Worm (Caenorhabditis elegans) whole organism, early embryonic: ENCODE measurements around the gene W06G6.9.
A peak's percentile ranks its signal among the peaks of the same experiment; 100 is the strongest.

ENCODE experiments used
- B0310.2 ChIP-seq: sonication (generic microtip); optimal IDR thresholded peaks from 2 replicates; lab custom pipeline; 2016; ENCODE audit warnings: mild to moderate bottlenecking, missing genetic modification characterization, missing compliant biosample characterization
- F13C5.2 ChIP-seq: sonication (generic microtip); optimal IDR thresholded peaks from 2 replicates; lab custom pipeline; 2017; ENCODE audit warnings: mild to moderate bottlenecking, missing genetic modification characterization, inconsistent platforms, missing compliant biosample characterization
- aly-1 ChIP-seq: sonication (generic microtip); optimal IDR thresholded peaks from 2 replicates; lab custom pipeline; 2016; ENCODE audit warnings: missing genetic modification characterization, missing compliant biosample characterization
- ama-1 ChIP-seq: fragments of 150-350 bp; optimal IDR thresholded peaks from 2 replicates; lab custom pipeline; 2014
- ceh-13 ChIP-seq: fragments of 200-800 bp; sonication (Bioruptor generic); optimal IDR thresholded peaks from 2 replicates; lab custom pipeline; 2018; ENCODE audit warnings: mild to moderate bottlenecking, missing genetic modification characterization, missing compliant biosample characterization
- ceh-36 ChIP-seq: sonication (generic microtip); optimal IDR thresholded peaks from 2 replicates; lab custom pipeline; 2016; ENCODE audit warnings: missing genetic modification characterization, inconsistent platforms, missing compliant biosample characterization
- ets-7 ChIP-seq: sonication (generic microtip); optimal IDR thresholded peaks from 2 replicates; lab custom pipeline; 2016; ENCODE audit warnings: missing genotype, missing genetic modification characterization, missing compliant biosample characterization
- flt-1 ChIP-seq: fragments of 200-800 bp; sonication (Bioruptor generic); IDR thresholded peaks from 2 replicates; pipeline ENCODE4 v1.3.6; 2022; ENCODE audit warnings: missing genetic modification characterization, missing compliant biosample characterization
- hmbx-1 ChIP-seq: sonication (generic microtip); optimal IDR thresholded peaks from 2 replicates; lab custom pipeline; 2016; ENCODE audit warnings: mild to moderate bottlenecking, missing genetic modification characterization, missing compliant biosample characterization
- hmg-4 ChIP-seq: fragments of 200-800 bp; sonication (Bioruptor generic); optimal IDR thresholded peaks from 2 replicates; lab custom pipeline; 2018; ENCODE audit warnings: mild to moderate bottlenecking, missing genetic modification characterization, missing compliant biosample characterization
- hnd-1 ChIP-seq: sonication (generic microtip); optimal IDR thresholded peaks from 2 replicates; lab custom pipeline; 2016; ENCODE audit warnings: missing genetic modification characterization, missing compliant biosample characterization
- pes-1 ChIP-seq: fragments of 200-800 bp; sonication (Bioruptor generic); IDR thresholded peaks from 2 replicates; pipeline ENCODE4 v1.3.6; 2022; ENCODE audit warnings: missing genetic modification reagents, missing genetic modification characterization, missing compliant biosample characterization
- scrt-1 ChIP-seq: fragments of 200-800 bp; sonication (Bioruptor generic); IDR thresholded peaks from 2 replicates; pipeline ENCODE4 v1.3.6; 2022; ENCODE audit warnings: missing genetic modification characterization, missing compliant biosample characterization
- sea-1 ChIP-seq: fragments of 200-800 bp; sonication (Bioruptor generic); conservative IDR thresholded peaks from 2 replicates; pipeline ENCODE4 v1.3.6; 2022; ENCODE audit warnings: missing genetic modification characterization, missing compliant biosample characterization
- tbx-11 ChIP-seq: fragments of 200-800 bp; sonication (Bioruptor generic); IDR thresholded peaks from 2 replicates; pipeline ENCODE4 v1.3.6; 2022; ENCODE audit warnings: missing genetic modification characterization, missing compliant biosample characterization
- tbx-37 ChIP-seq: fragments of 200-800 bp; sonication (Bioruptor generic); conservative IDR thresholded peaks from 2 replicates; pipeline ENCODE4 v1.3.6; 2022; ENCODE audit warnings: missing genetic modification reagents, missing genetic modification characterization, missing compliant biosample characterization
- tra-4 ChIP-seq: sonication (generic microtip); optimal IDR thresholded peaks from 2 replicates; lab custom pipeline; 2017; ENCODE audit warnings: missing genetic modification characterization, missing compliant biosample characterization

W06G6.9 gene

DNA sequence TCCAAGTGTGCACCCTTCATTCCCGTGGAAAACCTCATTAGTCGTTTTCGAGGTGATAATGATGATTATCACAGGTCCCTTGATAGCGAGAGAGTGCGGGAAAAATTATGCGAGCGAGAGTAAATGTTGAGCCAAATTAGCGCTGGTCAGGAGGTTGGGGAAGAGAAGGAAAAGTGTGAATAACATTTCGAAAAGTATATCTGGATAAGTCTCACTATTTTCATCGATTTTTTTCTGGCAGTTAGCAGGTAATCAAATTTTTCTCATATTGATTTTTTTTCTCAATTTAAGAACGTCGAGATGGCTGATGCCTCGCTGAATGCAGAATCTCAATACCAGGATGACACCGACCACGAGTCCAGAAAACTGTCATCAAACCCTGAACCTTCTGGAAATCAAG is 17.3 kb downstream of the W06G6.9 start, which contains the start of gene W06G6.2:
Gene W06G6.2 (plus strand): TSS at position 301 of the 400 bp plus-strand sequence.
- no peak for TF ChIP-seq ceh-13 (GFP tag; lab: Kevin White, UChicago)
- no peak for TF ChIP-seq aly-1 (tag; lab: Kevin White, UChicago)
- TF ChIP-seq ama-1: no peak
- no peak for TF ChIP-seq ceh-36
- no peak for TF ChIP-seq tbx-37
- TF ChIP-seq tra-4: no peak
- no peak for TF ChIP-seq hnd-1 (tag; lab: Kevin White, UChicago)
- TF ChIP-seq ets-7: no peak
- no peak for TF ChIP-seq hmg-4 (GFP tag; lab: Kevin White, UChicago)
- TF ChIP-seq B0310.2 (tag; lab: Kevin White, UChicago): no peak

DNA sequence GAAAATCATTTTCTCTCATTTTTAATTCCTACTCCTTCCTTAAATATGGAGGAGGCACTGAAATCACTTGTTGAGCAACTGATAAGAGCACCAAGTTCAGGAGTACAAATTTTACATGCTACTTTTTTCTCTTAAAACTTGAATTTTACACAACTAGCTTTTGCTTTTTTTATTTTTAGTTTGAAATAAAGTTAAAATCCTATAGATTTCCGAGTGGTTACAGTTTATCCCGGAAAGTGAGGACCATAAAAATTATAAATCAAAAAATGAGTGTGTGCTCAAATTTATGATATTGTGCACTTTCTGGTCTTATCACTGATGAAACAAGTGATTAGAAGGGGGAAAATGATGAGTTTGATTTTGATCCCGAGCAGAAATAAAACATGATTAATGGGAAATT is 18.3 kb downstream of the W06G6.9 start, which contains the start of gene oac-53:
Gene oac-53 (minus strand): TSS at position 9 of the 400 bp plus-strand sequence.
- TF ChIP-seq flt-1 (GFP tag; lab: Robert Waterston, UW): no peak
- TF ChIP-seq sea-1 (GFP tag; lab: Robert Waterston, UW): no peak
- no peak for TF ChIP-seq scrt-1 (GFP tag; lab: Robert Waterston, UW)
- TF ChIP-seq tra-4: no peak
- TF ChIP-seq pes-1 (GFP tag; lab: Robert Waterston, UW): no peak
- no peak for TF ChIP-seq hmg-4 (GFP tag; lab: Kevin White, UChicago)
- no peak for TF ChIP-seq ama-1
- no peak for TF ChIP-seq aly-1 (tag; lab: Kevin White, UChicago)
- no peak for TF ChIP-seq ets-7
- no peak for TF ChIP-seq hnd-1 (tag; lab: Kevin White, UChicago)

DNA sequence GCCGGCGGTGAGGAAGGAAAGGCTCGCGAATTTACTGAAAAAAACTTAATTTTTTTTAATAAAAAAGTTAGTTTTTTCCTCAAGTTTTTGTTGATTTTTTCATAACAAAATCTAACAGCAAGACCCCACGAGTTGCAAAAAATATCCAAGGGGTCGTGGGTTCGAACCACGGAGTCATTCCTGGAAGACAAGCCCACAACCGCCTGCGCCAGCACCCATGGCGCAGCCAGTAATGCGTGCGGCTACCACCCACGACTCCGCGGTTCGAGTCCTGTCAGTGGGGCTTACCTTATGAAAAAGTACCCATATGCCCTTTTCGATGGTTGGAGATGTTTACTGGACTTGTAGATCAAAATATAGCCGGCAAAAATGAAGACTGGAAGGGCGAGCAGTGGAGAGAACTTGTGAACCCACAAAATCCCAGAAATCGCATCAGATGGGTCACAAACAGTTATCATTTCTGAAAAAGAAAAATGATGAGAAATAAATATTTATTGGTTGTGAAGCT is 23.5 kb downstream of the W06G6.9 start, which contains the start of gene Y70C5A.2:
Gene Y70C5A.2 (minus strand): TSS at position 458 of the 508 bp plus-strand sequence.
- TF ChIP-seq tbx-11 (GFP tag; lab: Robert Waterston, UW) (no peak), ets-7 (no peak)

DNA sequence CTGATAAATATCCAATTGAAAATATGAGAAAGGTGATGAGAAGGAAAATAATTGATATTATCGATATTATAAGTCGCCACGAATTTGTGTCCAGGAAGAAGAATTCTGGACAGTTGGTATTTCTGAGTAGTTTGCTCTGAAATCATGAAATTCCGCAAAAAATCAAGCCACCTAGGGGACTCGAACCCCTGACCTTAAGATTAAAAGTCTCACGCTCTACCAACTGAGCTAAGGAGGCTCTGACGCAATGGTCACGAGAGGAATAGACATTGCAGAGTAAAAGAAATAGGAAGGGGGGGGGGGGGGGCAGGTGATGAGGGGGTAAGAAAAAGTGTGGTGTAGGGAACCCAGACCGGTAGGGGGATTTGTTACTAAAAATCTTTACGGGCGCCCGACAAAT is 24.4 kb downstream of the W06G6.9 start:
- TF ChIP-seq hnd-1 (tag; lab: Kevin White, UChicago): no peak
- TF ChIP-seq aly-1 (tag; lab: Kevin White, UChicago): peak; percentile 20
- TF ChIP-seq ceh-36: peak; percentile 75
- peak; percentile 84 for TF ChIP-seq pes-1 (GFP tag; lab: Robert Waterston, UW)
- peak; percentile 35 for TF ChIP-seq F13C5.2 (tag; lab: Kevin White, UChicago)
- TF ChIP-seq tbx-11 (GFP tag; lab: Robert Waterston, UW): peak; percentile 75
- peak; percentile 79 for TF ChIP-seq flt-1 (GFP tag; lab: Robert Waterston, UW)
- TF ChIP-seq scrt-1 (GFP tag; lab: Robert Waterston, UW): 0 out of 2 replicates have a peak, but pooled peaks have one; percentile 58
- TF ChIP-seq sea-1 (GFP tag; lab: Robert Waterston, UW): peak; percentile 65; the same call in 1 of the 2 replicates
- TF ChIP-seq ets-7: no peak
- TF ChIP-seq tra-4: no peak
- TF ChIP-seq B0310.2 (tag; lab: Kevin White, UChicago): peak; percentile 8
- TF ChIP-seq ceh-13 (GFP tag; lab: Kevin White, UChicago): peak; percentile 51
- no peak for TF ChIP-seq ama-1
- peak; percentile 56 for TF ChIP-seq tbx-37

DNA sequence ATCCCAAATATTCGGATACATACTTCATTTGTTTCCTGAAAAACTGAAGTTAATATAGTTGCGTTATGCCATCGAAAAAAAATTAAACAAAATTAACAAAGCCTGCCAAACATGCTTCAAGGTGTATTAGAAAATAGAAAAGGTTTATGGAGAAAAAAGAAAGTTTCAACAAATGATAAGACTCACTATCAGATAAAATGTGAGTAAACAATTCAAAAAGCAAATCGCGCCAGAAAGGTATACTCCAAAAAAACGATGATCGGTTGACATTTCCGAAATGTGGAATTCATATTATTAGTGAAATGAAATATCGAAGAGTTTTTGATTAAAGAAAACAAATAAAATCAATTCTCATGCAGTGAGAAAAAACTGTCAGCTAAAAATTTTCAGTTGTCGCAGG is 25.4 kb downstream of the W06G6.9 start, which contains the start of gene Y70C5A.3:
Gene Y70C5A.3 (minus strand): TSS at position 50 of the 400 bp plus-strand sequence.
- no peak for TF ChIP-seq ama-1
- TF ChIP-seq sea-1 (GFP tag; lab: Robert Waterston, UW): no peak
- TF ChIP-seq F13C5.2 (tag; lab: Kevin White, UChicago): no peak
- TF ChIP-seq scrt-1 (GFP tag; lab: Robert Waterston, UW): no peak
- TF ChIP-seq aly-1 (tag; lab: Kevin White, UChicago): no peak

DNA sequence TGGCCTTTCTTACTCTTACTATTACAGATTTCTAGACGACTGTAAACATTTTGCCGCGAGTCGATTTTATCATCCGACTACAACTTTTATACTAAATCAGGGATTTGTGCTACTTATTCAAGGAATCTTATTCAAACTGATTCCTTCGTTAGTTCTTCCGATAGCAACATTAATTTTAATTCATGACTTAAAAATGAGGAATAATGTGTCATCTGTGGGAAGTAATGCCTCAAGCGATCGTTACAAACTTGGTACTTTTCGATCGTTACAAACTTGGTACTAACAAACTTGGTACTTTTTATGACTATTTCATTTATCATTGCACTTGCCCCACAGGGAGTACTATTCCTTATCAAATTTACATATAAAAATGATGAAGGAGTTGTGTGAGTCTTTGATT is 28.8 kb downstream of the W06G6.9 start, which contains the start of gene Y70C5A.4:
Gene Y70C5A.4 (plus strand): TSS at position 301 of the 400 bp plus-strand sequence.
- no peak for TF ChIP-seq ama-1
- TF ChIP-seq ets-7: no peak
- TF ChIP-seq hmg-4 (GFP tag; lab: Kevin White, UChicago): no peak
- TF ChIP-seq tbx-11 (GFP tag; lab: Robert Waterston, UW): no peak
- no peak for TF ChIP-seq tbx-37
- no peak for TF ChIP-seq flt-1 (GFP tag; lab: Robert Waterston, UW)
- TF ChIP-seq ceh-13 (GFP tag; lab: Kevin White, UChicago): no peak
- no peak for TF ChIP-seq F13C5.2 (tag; lab: Kevin White, UChicago)
- no peak for TF ChIP-seq tra-4
- TF ChIP-seq hnd-1 (tag; lab: Kevin White, UChicago): no peak
- no peak for TF ChIP-seq B0310.2 (tag; lab: Kevin White, UChicago)
- TF ChIP-seq aly-1 (tag; lab: Kevin White, UChicago): no peak
- TF ChIP-seq hmbx-1: no peak
- no peak for TF ChIP-seq pes-1 (GFP tag; lab: Robert Waterston, UW)

DNA sequence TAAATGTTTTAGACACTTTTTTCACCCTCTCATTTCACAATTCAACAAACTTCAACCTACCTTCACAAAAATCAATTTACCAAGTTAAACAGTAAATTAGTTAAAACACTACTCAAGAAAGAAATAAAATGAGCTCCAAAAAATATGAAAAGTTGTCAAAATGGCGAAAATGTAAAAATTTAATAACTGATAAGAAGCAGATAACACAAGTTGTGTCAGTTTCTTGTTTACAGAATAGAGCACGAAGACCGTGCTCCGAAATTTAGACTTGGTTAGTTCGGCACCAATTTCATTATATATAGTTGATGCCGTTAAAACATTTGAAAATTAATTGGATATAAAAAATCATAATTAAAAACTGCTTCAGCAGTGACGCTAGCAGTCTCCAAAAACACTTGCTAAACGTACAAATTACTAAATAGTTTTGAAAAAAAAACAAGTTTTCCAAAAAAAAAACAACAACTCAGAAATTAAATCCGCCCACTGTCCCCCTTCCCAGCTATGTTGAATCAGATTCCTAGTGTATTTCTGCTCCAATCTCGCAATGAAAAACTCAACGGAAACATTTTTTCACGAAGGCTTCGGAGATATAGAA is 35.4 kb downstream of the W06G6.9 start, which contains the start of gene srw-54:
Gene srw-54 (plus strand): TSS at position 545 of the 595 bp plus-strand sequence.
- TF ChIP-seq ets-7: no peak
- TF ChIP-seq tbx-37: no peak
- no peak for TF ChIP-seq ceh-36
- no peak for TF ChIP-seq ama-1
- no peak for TF ChIP-seq flt-1 (GFP tag; lab: Robert Waterston, UW)
- TF ChIP-seq tbx-11 (GFP tag; lab: Robert Waterston, UW): no peak
- TF ChIP-seq scrt-1 (GFP tag; lab: Robert Waterston, UW): no peak
- TF ChIP-seq sea-1 (GFP tag; lab: Robert Waterston, UW): no peak
- TF ChIP-seq hmg-4 (GFP tag; lab: Kevin White, UChicago): no peak
- TF ChIP-seq ceh-13 (GFP tag; lab: Kevin White, UChicago): no peak
